Worm (Caenorhabditis elegans) whole organism, L4 larva: Measurements from ENCODE around the gene mboa-4.

Source experiments
- hlh-30 ChIP-seq: sonication (generic microtip); optimal IDR thresholded peaks from 2 replicates; lab custom pipeline; 2017; ENCODE audit warnings: antibody characterized with exemption, mild to moderate bottlenecking, missing genetic modification characterization, missing compliant biosample characterization; ENCODE audit not compliant: insufficient read depth
- lin-13 ChIP-seq: fragments of 150-350 bp; optimal IDR thresholded peaks from 2 replicates; lab custom pipeline; 2014; ENCODE audit warnings: missing biosample characterization, missing genetic modification reagents, missing genetic modification characterization
- lin-15B ChIP-seq: fragments of 150-350 bp; sonication (generic microtip); optimal IDR thresholded peaks from 3 replicates; lab custom pipeline; 2014; ENCODE audit warnings: missing biosample characterization, missing genetic modification characterization
- snpc-4 ChIP-seq: fragments of 150-350 bp; optimal IDR thresholded peaks from 2 replicates; lab custom pipeline; 2014; ENCODE audit warnings: missing biosample characterization, missing genetic modification characterization
- unc-62 ChIP-seq, 3 experiments: fragments of 150-350 bp in 1 of 3; sonication (generic microtip); optimal IDR thresholded peaks in 2 of 3; peaks in 1 of 3; 1 replicate in 1 of 3; 2 replicates in 2 of 3; lab custom pipeline; 2014 to 2017; ENCODE audit warnings: missing biosample characterization in 3 of 3, missing genetic modification characterization in 3 of 3, missing genetic modification reagents in 3 of 3, missing genotype in 1 of 3

ce11 chrIV:11183013-11183412 lies 23.2 kb upstream of the mboa-4 start, which contains the start of gene prx-14:
- no peak for TF ChIP-seq hlh-30 (tag; lab: Kevin White, UChicago)
- no peak for TF ChIP-seq lin-15B (tag; lab: Kevin White, UChicago)
- TF ChIP-seq snpc-4 = no peak
- TF ChIP-seq lin-13 (GFP tag; lab: Kevin White, UChicago) = no peak
- TF ChIP-seq unc-62 (GFP tag; optimal IDR thresholded peaks at IDR 0.05 in 1 of 2; lab: Kevin White, UChicago) = no peak
- no peak for TF ChIP-seq unc-62 (tag; optimal IDR thresholded peaks at IDR 0.05; lab: Kevin White, UChicago)
